Worm (Caenorhabditis elegans) whole organism, L4 larva: Measurements from ENCODE around the gene Y69F12A.1.
A peak's percentile ranks its signal among the peaks of the same experiment; 100 is the strongest.
"Not testable (repeated sequence)": the region's sequence is repeated elsewhere in the genome, so short reads cannot be mapped to it uniquely, and the experiment has no call there.

Experiments
- F10B5.3 ChIP-seq: sonication (generic microtip); optimal IDR thresholded peaks from 2 replicates; lab custom pipeline; 2016; ENCODE audit warnings: mild to moderate bottlenecking, missing genetic modification characterization, missing compliant biosample characterization
- F37D6.2 ChIP-seq: sonication (generic microtip); optimal IDR thresholded peaks from 2 replicates; lab custom pipeline; 2016; ENCODE audit warnings: mild to moderate bottlenecking, missing genetic modification characterization, missing compliant biosample characterization
- F44E2.7 ChIP-seq: fragments of 200-800 bp; sonication (Bioruptor generic); IDR thresholded peaks from 2 replicates; pipeline ENCODE4 v2.1.2; 2022; ENCODE audit warnings: missing genetic modification characterization, missing compliant biosample characterization
- F49E8.2 ChIP-seq: sonication (generic microtip); optimal IDR thresholded peaks from 2 replicates; lab custom pipeline; 2016; ENCODE audit warnings: missing compliant biosample characterization, mild to moderate bottlenecking, missing genetic modification characterization, borderline replicate concordance
- R02D3.7 ChIP-seq: fragments of 150-350 bp; sonication (generic microtip); optimal IDR thresholded peaks from 3 replicates; lab custom pipeline; 2014; ENCODE audit warnings: missing biosample characterization, missing genetic modification characterization
- ZK337.2 ChIP-seq: fragments of 200-800 bp; sonication (Bioruptor generic); IDR thresholded peaks from 2 replicates; pipeline ENCODE4 v1.3.6; 2022; ENCODE audit warnings: missing genetic modification reagents, missing genetic modification characterization, missing compliant biosample characterization
- aha-1 ChIP-seq: fragments of 150-350 bp; peaks from one replicate; lab custom pipeline; 2014; ENCODE audit warnings: missing biosample characterization, missing genetic modification characterization
- ama-1 ChIP-seq: fragments of 150-350 bp; optimal IDR thresholded peaks from 2 replicates; lab custom pipeline; 2014; ENCODE audit warnings: inconsistent platforms, mixed read lengths
- arid-1 ChIP-seq: fragments of 200-800 bp; sonication (Bioruptor generic); conservative IDR thresholded peaks from 2 replicates; pipeline ENCODE4 v1.3.6; 2022; ENCODE audit warnings: missing genetic modification reagents, missing genetic modification characterization, missing compliant biosample characterization
- attf-4 ChIP-seq: sonication (generic microtip); optimal IDR thresholded peaks from 3 replicates; lab custom pipeline; 2017; ENCODE audit warnings: missing biosample characterization, missing genetic modification characterization
- daf-8 ChIP-seq: fragments of 200-800 bp; sonication (Bioruptor generic); IDR thresholded peaks from 2 replicates; pipeline ENCODE4 v1.3.6; 2022; ENCODE audit warnings: missing genetic modification characterization, missing compliant biosample characterization
- dmd-9 ChIP-seq: fragments of 200-800 bp; sonication (Bioruptor generic); IDR thresholded peaks from 2 replicates; pipeline ENCODE4 v1.3.6; 2022; ENCODE audit warnings: missing genetic modification reagents, missing genetic modification characterization, missing compliant biosample characterization
- dve-1 ChIP-seq: sonication (generic microtip); optimal IDR thresholded peaks from 2 replicates; lab custom pipeline; 2017; ENCODE audit warnings: antibody characterized with exemption, mild to moderate bottlenecking, missing genetic modification characterization, missing compliant biosample characterization; ENCODE audit not compliant: insufficient read depth
- egl-43 ChIP-seq: fragments of 200-800 bp; sonication (Bioruptor generic); IDR thresholded peaks from 2 replicates; pipeline ENCODE4 v1.3.6; 2022; ENCODE audit warnings: missing genetic modification reagents, missing genetic modification characterization, missing compliant biosample characterization
- fkh-10 ChIP-seq: fragments of 150-350 bp; optimal IDR thresholded peaks from 2 replicates; lab custom pipeline; 2014; ENCODE audit warnings: missing biosample characterization, missing genetic modification reagents, missing genetic modification characterization
- fos-1 ChIP-seq: fragments of 150-350 bp; optimal IDR thresholded peaks from 2 replicates; lab custom pipeline; 2014; ENCODE audit warnings: missing biosample characterization, missing genetic modification characterization
- gei-8 ChIP-seq: fragments of 200-800 bp; sonication (Bioruptor generic); optimal IDR thresholded peaks from 2 replicates; lab custom pipeline; 2018; ENCODE audit warnings: mild to moderate bottlenecking, missing genetic modification characterization, missing compliant biosample characterization
- hlh-11 ChIP-seq: fragments of 200-800 bp; sonication (Bioruptor generic); optimal IDR thresholded peaks from 2 replicates; lab custom pipeline; 2018; ENCODE audit warnings: mild to moderate bottlenecking, missing genetic modification characterization, missing compliant biosample characterization
- hlh-30 ChIP-seq: sonication (generic microtip); optimal IDR thresholded peaks from 2 replicates; lab custom pipeline; 2017; ENCODE audit warnings: antibody characterized with exemption, mild to moderate bottlenecking, missing genetic modification characterization, missing compliant biosample characterization; ENCODE audit not compliant: insufficient read depth
- lin-1 ChIP-seq: fragments of 200-800 bp; sonication (Bioruptor generic); IDR thresholded peaks from 2 replicates; pipeline ENCODE4 v1.3.6; 2022; ENCODE audit warnings: missing genetic modification reagents, missing genetic modification characterization, missing compliant biosample characterization
- lin-15B ChIP-seq: fragments of 150-350 bp; sonication (generic microtip); optimal IDR thresholded peaks from 3 replicates; lab custom pipeline; 2014; ENCODE audit warnings: missing biosample characterization, missing genetic modification characterization
- lin-38 ChIP-seq: fragments of 200-800 bp; sonication (Bioruptor generic); IDR thresholded peaks from 2 replicates; pipeline ENCODE4 v1.3.6; 2022; ENCODE audit warnings: missing genetic modification reagents, missing genetic modification characterization, missing compliant biosample characterization
- lir-3 ChIP-seq: sonication (generic microtip); optimal IDR thresholded peaks from 2 replicates; lab custom pipeline; 2016; ENCODE audit warnings: mild to moderate bottlenecking, missing genetic modification characterization, missing compliant biosample characterization
- madf-9 ChIP-seq: fragments of 200-800 bp; sonication (Bioruptor generic); conservative IDR thresholded peaks from 2 replicates; pipeline ENCODE4 v1.3.6; 2022; ENCODE audit warnings: missing genetic modification reagents, missing genetic modification characterization, missing compliant biosample characterization
- mes-2 ChIP-seq: sonication (generic microtip); optimal IDR thresholded peaks from 2 replicates; lab custom pipeline; 2016; ENCODE audit warnings: missing genotype, mild to moderate bottlenecking, missing genetic modification characterization, missing compliant biosample characterization; ENCODE audit not compliant: poor library complexity, severe bottlenecking
- mxl-2 ChIP-seq: fragments of 200-800 bp; sonication (Bioruptor generic); conservative IDR thresholded peaks from 2 replicates; pipeline ENCODE4 v1.3.6; 2022; ENCODE audit warnings: missing genetic modification reagents, missing genetic modification characterization, missing compliant biosample characterization
- nhr-111 ChIP-seq: fragments of 200-800 bp; sonication (Bioruptor generic); optimal IDR thresholded peaks from 2 replicates; lab custom pipeline; 2018; ENCODE audit warnings: mild to moderate bottlenecking, missing genetic modification characterization, missing compliant biosample characterization
- nhr-25 ChIP-seq: sonication (generic microtip); optimal IDR thresholded peaks from 2 replicates; lab custom pipeline; 2017; ENCODE audit warnings: missing genetic modification characterization, mild to moderate bottlenecking, missing compliant biosample characterization, antibody characterized with exemption, moderate library complexity, borderline replicate concordance; ENCODE audit not compliant: insufficient read depth
- nhr-42 ChIP-seq: fragments of 200-800 bp; sonication (Bioruptor generic); IDR thresholded peaks from 2 replicates; pipeline ENCODE4 v1.3.6; 2022; ENCODE audit warnings: missing genetic modification characterization, missing compliant biosample characterization
- nhr-48 ChIP-seq: sonication (generic microtip); optimal IDR thresholded peaks from 2 replicates; lab custom pipeline; 2016; ENCODE audit warnings: mild to moderate bottlenecking, missing genetic modification characterization, missing compliant biosample characterization
- nhr-76 ChIP-seq: fragments of 150-350 bp; optimal IDR thresholded peaks from 2 replicates; lab custom pipeline; 2014; ENCODE audit warnings: missing biosample characterization, missing genetic modification characterization
- pha-4 ChIP-seq, 2 experiments: fragments of 150-350 bp in 1 of 2; fragments of 200-800 bp in 1 of 2; sonication (Bioruptor generic) in 1 of 2; IDR thresholded peaks in 1 of 2; optimal IDR thresholded peaks in 1 of 2; 2 replicates each; pipeline versions ENCODE4 v1.3.6 to Lab custom; 2014 to 2022; ENCODE audit warnings: missing genetic modification characterization in 2 of 2, missing genetic modification reagents in 2 of 2, missing biosample characterization in 1 of 2, missing compliant biosample characterization in 1 of 2
- php-3 ChIP-seq: fragments of 200-800 bp; sonication (Bioruptor generic); IDR thresholded peaks from 2 replicates; pipeline ENCODE4 v1.3.6; 2022; ENCODE audit warnings: missing genetic modification reagents, missing genetic modification characterization, missing compliant biosample characterization
- saeg-2 ChIP-seq: fragments of 200-800 bp; sonication (Bioruptor generic); IDR thresholded peaks from 2 replicates; pipeline ENCODE4 v1.3.6; 2022; ENCODE audit warnings: missing genetic modification reagents, missing genetic modification characterization, missing compliant biosample characterization
- spr-1 ChIP-seq: sonication (generic microtip); optimal IDR thresholded peaks from 2 replicates; lab custom pipeline; 2016; ENCODE audit warnings: mild to moderate bottlenecking, missing genetic modification characterization, missing compliant biosample characterization
- spr-3 ChIP-seq: fragments of 200-800 bp; sonication (Bioruptor generic); optimal IDR thresholded peaks from 2 replicates; lab custom pipeline; 2018; ENCODE audit warnings: mild to moderate bottlenecking, missing genetic modification characterization, missing compliant biosample characterization
- tra-1 ChIP-seq: fragments of 200-800 bp; sonication (Bioruptor generic); IDR thresholded peaks from 2 replicates; pipeline ENCODE4 v1.3.6; 2022; ENCODE audit warnings: missing genetic modification reagents, missing genetic modification characterization, missing compliant biosample characterization
- unc-130 ChIP-seq: sonication (generic microtip); optimal IDR thresholded peaks from 2 replicates; lab custom pipeline; 2016; ENCODE audit warnings: missing genetic modification reagents, missing genetic modification characterization, missing compliant biosample characterization
- unc-39 ChIP-seq: sonication (generic microtip); optimal IDR thresholded peaks from 2 replicates; lab custom pipeline; 2017; ENCODE audit warnings: missing biosample characterization, missing genetic modification characterization
- unc-62 ChIP-seq, 3 experiments: fragments of 150-350 bp in 1 of 3; sonication (generic microtip); optimal IDR thresholded peaks in 2 of 3; peaks in 1 of 3; 1 replicate in 1 of 3; 2 replicates in 2 of 3; lab custom pipeline; 2014 to 2017; ENCODE audit warnings: missing biosample characterization in 3 of 3, missing genetic modification characterization in 3 of 3, missing genetic modification reagents in 3 of 3, missing genotype in 1 of 3
- zag-1 ChIP-seq: fragments of 150-350 bp; optimal IDR thresholded peaks from 2 replicates; lab custom pipeline; 2014; ENCODE audit warnings: missing biosample characterization, missing genetic modification characterization
- zfp-2 ChIP-seq: sonication (generic microtip); optimal IDR thresholded peaks from 2 replicates; lab custom pipeline; 2016; ENCODE audit warnings: mild to moderate bottlenecking, missing genetic modification characterization, missing compliant biosample characterization
- zfp-3 ChIP-seq: fragments of 200-800 bp; sonication (Bioruptor generic); conservative IDR thresholded peaks from 2 replicates; pipeline ENCODE4 v1.3.6; 2022; ENCODE audit warnings: missing genetic modification reagents, missing genetic modification characterization, missing compliant biosample characterization
- zip-11 ChIP-seq: fragments of 200-800 bp; sonication (Bioruptor generic); IDR thresholded peaks from 2 replicates; pipeline ENCODE4 v1.3.6; 2022; ENCODE audit warnings: missing genetic modification characterization, missing compliant biosample characterization
- zip-2 ChIP-seq: fragments of 150-350 bp; optimal IDR thresholded peaks from 2 replicates; lab custom pipeline; 2014; ENCODE audit warnings: missing biosample characterization, missing genetic modification characterization
- ztf-11 ChIP-seq: fragments of 150-350 bp; optimal IDR thresholded peaks from 2 replicates; lab custom pipeline; 2014; ENCODE audit warnings: missing biosample characterization, missing genetic modification characterization

Gene Y69F12A.1

DNA sequence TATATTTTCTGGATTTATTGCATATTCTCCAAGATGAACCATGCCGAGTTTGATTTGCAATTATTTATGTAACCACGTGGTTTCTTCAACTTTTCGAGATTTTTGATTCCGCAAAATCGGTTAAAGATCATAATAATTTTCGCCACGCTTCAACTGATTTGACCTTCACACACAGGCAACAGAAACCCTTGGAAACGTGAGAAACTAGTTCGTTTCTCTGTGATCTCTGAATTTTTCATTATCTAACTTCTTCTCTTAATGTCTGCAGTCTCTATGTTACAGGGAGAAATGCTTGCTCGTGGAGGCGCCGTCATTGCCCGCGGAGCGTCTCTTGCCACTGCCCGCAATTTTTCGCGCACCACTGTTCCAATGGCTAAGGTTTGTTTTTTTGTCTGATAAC, 8.6 kb downstream of the Y69F12A.1 start, which contains the start of gene fum-1 (continued):
- peak; percentile 31 for TF ChIP-seq spr-3 (GFP tag; lab: Kevin White, UChicago)
- no peak for TF ChIP-seq egl-43 (GFP tag; lab: Robert Waterston, UW)
- no peak for TF ChIP-seq nhr-76 (tag; lab: Kevin White, UChicago)
- peak; percentile 63 for TF ChIP-seq dve-1 (tag; lab: Kevin White, UChicago)
- peak; percentile 69 for TF ChIP-seq nhr-25
- TF ChIP-seq aha-1 (tag; lab: Kevin White, UChicago) = peak; percentile 97
- no peak for TF ChIP-seq lin-15B (tag; lab: Kevin White, UChicago)
- no peak for TF ChIP-seq fos-1
- no peak for TF ChIP-seq arid-1 (GFP tag; lab: Robert Waterston, UW)
- TF ChIP-seq attf-4 (tag; lab: Kevin White, UChicago) = no peak
- TF ChIP-seq dmd-9 (GFP tag; lab: Robert Waterston, UW) = no peak
- no peak for TF ChIP-seq R02D3.7 (tag; lab: Kevin White, UChicago)
- TF ChIP-seq lir-3 (tag; lab: Kevin White, UChicago) = no peak
- no peak for TF ChIP-seq zip-2
- TF ChIP-seq, all 104 proteins: peak for 28

DNA sequence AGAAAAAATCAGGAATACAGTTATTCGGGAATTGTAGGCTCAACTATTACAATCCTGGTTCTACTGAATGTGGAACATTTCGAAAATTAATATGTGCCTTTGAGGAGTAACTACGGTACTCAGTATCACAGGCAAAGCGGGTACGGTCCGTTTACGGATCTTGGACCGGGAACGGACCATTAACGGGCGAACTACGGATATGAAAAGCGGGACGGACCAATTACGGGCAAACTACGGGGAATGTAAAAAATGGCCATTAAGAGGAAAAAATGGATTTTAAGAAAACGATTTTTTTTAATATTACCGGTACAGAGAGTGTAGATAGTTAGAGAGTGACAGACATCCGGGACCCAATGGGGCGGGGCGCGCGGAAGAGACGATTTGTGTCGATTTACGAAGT, 12.2 kb downstream of the Y69F12A.1 start, which contains the start of gene H14A12.5:
H14A12.5 (minus strand) TSS at position 101 of the 400 bp plus-strand sequence.
- not testable (repeated sequence) for TF ChIP-seq hlh-30 (tag; lab: Kevin White, UChicago); saeg-2 (GFP tag; lab: Robert Waterston, UW); nhr-111 (GFP tag; lab: Kevin White, UChicago)

DNA sequence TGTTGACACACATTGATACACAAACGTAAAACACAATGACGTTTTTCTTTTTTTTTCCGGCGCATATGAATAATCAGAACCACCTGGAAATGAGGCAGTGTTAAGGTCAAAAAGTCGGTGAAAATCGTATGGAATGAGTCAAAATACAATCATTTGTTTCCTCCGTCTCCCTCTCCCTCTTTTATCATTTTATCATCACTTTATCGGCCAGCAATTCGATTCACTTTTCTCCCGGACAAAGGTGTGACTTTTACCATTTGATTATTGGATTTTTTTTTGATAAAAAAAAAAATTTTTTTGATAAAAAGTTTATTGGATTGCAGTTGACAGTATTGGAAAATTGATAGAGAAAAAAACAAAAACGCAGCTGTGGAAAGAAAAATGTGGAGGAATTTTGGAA, 22.2 kb downstream of the Y69F12A.1 start:
- TF ChIP-seq dve-1 (tag; lab: Kevin White, UChicago) (peak; percentile 68), fkh-10 (GFP tag; lab: Kevin White, UChicago) (no peak), nhr-48 (tag; lab: Kevin White, UChicago) (peak; percentile 10), zip-11 (GFP tag; lab: Robert Waterston, UW) (no peak), pha-4 (GFP tag; IDR thresholded peaks at IDR 0.05; lab: Robert Waterston, UW) (no peak), pha-4 (tag; optimal IDR thresholded peaks at IDR 0.05; lab: Kevin White, UChicago) (no peak), hlh-11 (tag; lab: Kevin White, UChicago) (peak; percentile 79), gei-8 (GFP tag; lab: Kevin White, UChicago) (no peak), madf-9 (GFP tag; lab: Robert Waterston, UW) (no peak), F49E8.2 (no peak), spr-1 (tag; lab: Kevin White, UChicago) (no peak), unc-39 (tag; lab: Kevin White, UChicago) (no peak), attf-4 (tag; lab: Kevin White, UChicago) (no peak), spr-3 (GFP tag; lab: Kevin White, UChicago) (no peak), mes-2 (tag; lab: Kevin White, UChicago) (no peak), zfp-3 (GFP tag; lab: Robert Waterston, UW) (no peak), lin-38 (GFP tag; lab: Robert Waterston, UW) (no peak), unc-62 (GFP tag; optimal IDR thresholded peaks at IDR 0.05 in 1 of 2; lab: Kevin White, UChicago) (no peak), unc-62 (tag; optimal IDR thresholded peaks at IDR 0.05; lab: Kevin White, UChicago) (no peak), lin-1 (GFP tag; lab: Robert Waterston, UW) (peak; percentile 69; the same call in 1 of the 2 replicates), ztf-11 (tag; lab: Kevin White, UChicago) (no peak), ama-1 (lab: Kevin White, UChicago) (no peak), F10B5.3 (tag; lab: Kevin White, UChicago) (no peak), daf-8 (GFP tag; lab: Robert Waterston, UW) (no peak), nhr-111 (GFP tag; lab: Kevin White, UChicago) (no peak), mxl-2 (no peak), php-3 (GFP tag; lab: Robert Waterston, UW) (peak; percentile 78), F37D6.2 (tag; lab: Kevin White, UChicago) (no peak), fos-1 (no peak), nhr-42 (no peak), F44E2.7 (GFP tag; lab: Robert Waterston, UW) (no peak), tra-1 (no peak), zfp-2 (tag; lab: Kevin White, UChicago) (no peak), ZK337.2 (GFP tag; lab: Robert Waterston, UW) (no peak), zag-1 (tag; lab: Kevin White, UChicago) (no peak), unc-130 (GFP tag; lab: Kevin White, UChicago) (no peak)
